Fruit fly (Drosophila melanogaster) whole organism, prepupa: ENCODE measurements around the gene Klc.

Source experiments
- CG10631 ChIP-seq: fragments of 200-800 bp; sonication (Bioruptor generic); optimal IDR thresholded peaks from 2 replicates; lab custom pipeline; 2016; ENCODE audit warnings: missing biosample characterization, missing genetic modification characterization
- CG11294 ChIP-seq: fragments of 200-800 bp; sonication (Bioruptor generic); IDR thresholded peaks from 2 replicates; pipeline ENCODE4 v1.3.6; 2022; ENCODE audit warnings: missing biosample characterization, missing genetic modification characterization
- CG11762 ChIP-seq: fragments of 200-800 bp; sonication (Bioruptor generic); optimal IDR thresholded peaks from 3 replicates; lab custom pipeline; 2016; ENCODE audit warnings: missing biosample characterization, missing genetic modification characterization; ENCODE audit not compliant: insufficient read depth
- CG1621 ChIP-seq: fragments of 200-800 bp; sonication (Bioruptor generic); optimal IDR thresholded peaks from 3 replicates; lab custom pipeline; 2018; ENCODE audit warnings: missing biosample characterization, mild to moderate bottlenecking, missing genetic modification characterization
- CG16779 ChIP-seq: fragments of 200-800 bp; sonication (Bioruptor generic); optimal IDR thresholded peaks from 3 replicates; lab custom pipeline; 2017; ENCODE audit warnings: missing biosample characterization, mild to moderate bottlenecking, missing genetic modification characterization
- CG31627 ChIP-seq: fragments of 200-800 bp; sonication (Bioruptor generic); optimal IDR thresholded peaks from 3 replicates; lab custom pipeline; 2016; ENCODE audit warnings: missing biosample characterization, missing genetic modification characterization
- CG34406 ChIP-seq: fragments of 200-800 bp; sonication (Bioruptor generic); optimal IDR thresholded peaks from 3 replicates; lab custom pipeline; 2016; ENCODE audit warnings: missing biosample characterization, missing genetic modification characterization
- CG3919 ChIP-seq: fragments of 200-800 bp; sonication (Bioruptor generic); optimal IDR thresholded peaks from 3 replicates; lab custom pipeline; 2016; ENCODE audit warnings: missing biosample characterization, missing genetic modification characterization
- CG6808 ChIP-seq: fragments of 200-800 bp; sonication (Bioruptor generic); optimal IDR thresholded peaks from 3 replicates; lab custom pipeline; 2017; ENCODE audit warnings: missing biosample characterization, missing genetic modification characterization, mild to moderate bottlenecking, moderate library complexity, missing genetic modification reagents
- CG6854 ChIP-seq: fragments of 200-800 bp; sonication (Bioruptor generic); optimal IDR thresholded peaks from 2 replicates; lab custom pipeline; 2017; ENCODE audit warnings: missing biosample characterization, mild to moderate bottlenecking, missing genetic modification characterization
- CG7368 ChIP-seq: fragments of 200-800 bp; sonication (Bioruptor generic); optimal IDR thresholded peaks from 3 replicates; lab custom pipeline; 2016; ENCODE audit warnings: missing biosample characterization, missing genetic modification characterization
- CG8319 ChIP-seq: fragments of 200-800 bp; sonication (Bioruptor generic); optimal IDR thresholded peaks from 3 replicates; lab custom pipeline; 2016; ENCODE audit warnings: missing biosample characterization, missing genetic modification characterization
- CG8632 ChIP-seq: fragments of 200-800 bp; sonication (Bioruptor generic); optimal IDR thresholded peaks from 3 replicates; lab custom pipeline; 2016; ENCODE audit warnings: missing biosample characterization, missing genetic modification characterization
- CG9139 ChIP-seq: fragments of 200-800 bp; sonication (Bioruptor generic); optimal IDR thresholded peaks from 3 replicates; lab custom pipeline; 2017; ENCODE audit warnings: missing biosample characterization, mild to moderate bottlenecking, missing genetic modification characterization
- Eip75B ChIP-seq: fragments of 200-800 bp; sonication (Bioruptor generic); optimal IDR thresholded peaks from 3 replicates; lab custom pipeline; 2016; ENCODE audit warnings: missing biosample characterization, missing genetic modification characterization
- Eip78C ChIP-seq: fragments of 200-800 bp; sonication (Bioruptor generic); peaks from one replicate; lab custom pipeline; 2016; ENCODE audit warnings: missing biosample characterization, missing genetic modification characterization
- Eip93F ChIP-seq: fragments of 200-800 bp; sonication (Bioruptor generic); optimal IDR thresholded peaks from 2 replicates; lab custom pipeline; 2016; ENCODE audit warnings: missing biosample characterization, mild to moderate bottlenecking, missing genetic modification characterization
- Ets21C ChIP-seq: fragments of 200-800 bp; sonication (Bioruptor generic); optimal IDR thresholded peaks from 3 replicates; lab custom pipeline; 2016; ENCODE audit warnings: missing biosample characterization, missing genetic modification characterization
- Gug ChIP-seq: fragments of 200-800 bp; sonication (Bioruptor generic); IDR thresholded peaks from 2 replicates; pipeline ENCODE4 v1.3.6; 2022; ENCODE audit warnings: missing biosample characterization, missing genetic modification characterization
- Hr38 ChIP-seq: sonication (Bioruptor generic); optimal IDR thresholded peaks from 2 replicates; lab custom pipeline; 2016; ENCODE audit warnings: missing biosample characterization, missing genetic modification characterization
- Hr4 ChIP-seq: fragments of 200-800 bp; sonication (Bioruptor generic); optimal IDR thresholded peaks from 3 replicates; lab custom pipeline; 2016; ENCODE audit warnings: missing biosample characterization, missing genetic modification characterization
- Met ChIP-seq: fragments of 200-800 bp; sonication (Bioruptor generic); optimal IDR thresholded peaks from 3 replicates; lab custom pipeline; 2016; ENCODE audit warnings: missing biosample characterization, missing genetic modification characterization
- Sox14 ChIP-seq: fragments of 200-800 bp; sonication (Bioruptor generic); optimal IDR thresholded peaks from 3 replicates; lab custom pipeline; 2016; ENCODE audit warnings: missing biosample characterization, missing genetic modification characterization
- Sox15 ChIP-seq: fragments of 200-800 bp; sonication (Bioruptor generic); optimal IDR thresholded peaks from 3 replicates; lab custom pipeline; 2016; ENCODE audit warnings: missing biosample characterization, missing genetic modification characterization
- achi ChIP-seq: fragments of 200-800 bp; sonication (Bioruptor generic); optimal IDR thresholded peaks from 3 replicates; lab custom pipeline; 2016; ENCODE audit warnings: missing biosample characterization, missing genetic modification characterization
- acj6 ChIP-seq: fragments of 200-800 bp; sonication (Bioruptor generic); optimal IDR thresholded peaks from 3 replicates; lab custom pipeline; 2016; ENCODE audit warnings: missing biosample characterization, missing genetic modification characterization
- cyc ChIP-seq: fragments of 200-800 bp; sonication (Bioruptor generic); optimal IDR thresholded peaks from 3 replicates; lab custom pipeline; 2016; ENCODE audit warnings: missing biosample characterization, missing genetic modification characterization
- eg ChIP-seq: fragments of 200-800 bp; sonication (Bioruptor generic); IDR thresholded peaks from 3 replicates; pipeline ENCODE4 v1.3.6; 2022; ENCODE audit warnings: missing biosample characterization, missing genetic modification characterization
- fd85E ChIP-seq: fragments of 200-800 bp; sonication (Bioruptor generic); optimal IDR thresholded peaks from 3 replicates; lab custom pipeline; 2016; ENCODE audit warnings: missing biosample characterization, missing genetic modification characterization
- fkh ChIP-seq: fragments of 200-800 bp; sonication (Bioruptor generic); optimal IDR thresholded peaks from 3 replicates; lab custom pipeline; 2017; ENCODE audit warnings: missing biosample characterization, mild to moderate bottlenecking, missing genetic modification characterization, moderate library complexity
- net ChIP-seq: fragments of 200-800 bp; sonication (Bioruptor generic); optimal IDR thresholded peaks from 3 replicates; lab custom pipeline; 2016; ENCODE audit warnings: missing biosample characterization, missing genetic modification characterization
- spab ChIP-seq: fragments of 200-800 bp; sonication (Bioruptor generic); optimal IDR thresholded peaks from 2 replicates; lab custom pipeline; 2017; ENCODE audit warnings: missing biosample characterization, mild to moderate bottlenecking, missing genetic modification characterization, missing genetic modification reagents
- ss ChIP-seq, 2 experiments: fragments of 200-800 bp; sonication (Bioruptor generic); optimal IDR thresholded peaks; 2 replicates in 1 of 2; 3 replicates in 1 of 2; lab custom pipeline; 2017 to 2018; ENCODE audit warnings: mild to moderate bottlenecking in 2 of 2, missing biosample characterization in 2 of 2, missing genetic modification characterization in 2 of 2, moderate library complexity in 1 of 2
- topi ChIP-seq: fragments of 200-800 bp; sonication (Bioruptor generic); optimal IDR thresholded peaks from 3 replicates; lab custom pipeline; 2016; ENCODE audit warnings: missing biosample characterization, missing genetic modification characterization
- vri ChIP-seq: fragments of 200-800 bp; sonication (Bioruptor generic); optimal IDR thresholded peaks from 3 replicates; lab custom pipeline; 2016; ENCODE audit warnings: missing biosample characterization, mild to moderate bottlenecking, missing genetic modification characterization

Klc gene

DNA sequence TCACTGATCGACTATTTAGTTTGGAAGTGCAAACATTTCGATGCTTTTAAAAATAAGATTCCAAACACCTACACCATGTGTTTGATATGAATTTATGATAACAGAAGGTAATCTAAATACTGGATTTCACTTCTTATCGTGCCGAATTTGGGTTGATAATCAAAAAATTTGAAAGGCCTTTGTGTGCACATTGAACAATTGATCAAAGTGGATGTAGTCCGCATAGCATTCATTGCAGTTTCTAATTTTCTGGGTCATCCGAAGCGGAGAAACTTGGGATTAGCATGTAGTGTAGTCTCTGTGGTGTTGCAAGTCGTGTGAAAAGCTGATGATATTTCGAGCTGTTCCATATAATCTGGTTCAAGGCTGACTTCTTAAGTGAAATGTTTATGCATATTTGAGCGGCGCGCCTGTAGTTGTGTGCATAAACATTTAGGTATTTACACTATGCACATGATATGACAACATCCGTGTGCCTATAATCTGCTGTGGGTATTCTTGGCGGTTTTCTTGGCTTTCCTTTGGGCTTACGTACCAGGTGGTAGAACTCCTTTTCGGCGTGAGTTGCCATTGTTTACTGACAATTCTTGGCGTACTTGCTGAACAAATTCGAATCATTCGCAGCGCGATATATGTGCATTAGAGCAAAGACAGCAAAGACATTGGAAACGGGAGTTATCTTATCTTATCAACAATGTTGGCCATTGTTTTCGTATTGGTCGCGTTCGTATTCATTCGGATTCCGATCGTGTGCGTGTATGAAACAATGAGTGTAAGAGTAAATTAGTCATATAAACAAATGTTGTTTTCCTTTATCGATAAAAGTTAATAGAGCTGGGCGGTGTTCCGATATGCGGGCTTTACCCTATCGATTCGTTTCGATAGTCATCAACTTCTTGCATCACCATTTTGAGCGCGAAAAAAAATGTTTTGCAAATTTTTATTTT, 23.2 kb upstream of the Klc start, which contains the start of gene Hip1:
TSS of gene Hip1 (minus strand) at position 834 of the 947 bp plus-strand sequence.
- TF ChIP-seq Met (GFP tag; lab: Kevin White, UChicago) (no peak), CG6808 (no peak), spab (GFP tag; lab: Kevin White, UChicago) (no peak), CG16779 (tag; lab: Kevin White, UChicago) (no peak), CG6854 (no peak), CG10631 (GFP tag; lab: Kevin White, UChicago) (no peak), Sox15 (no peak), eg (GFP tag; lab: Robert Waterston, UW) (no peak), net (GFP tag; lab: Kevin White, UChicago) (no peak), CG9139 (GFP tag; lab: Kevin White, UChicago) (no peak), CG3919 (GFP tag; lab: Kevin White, UChicago) (no peak), Ets21C (GFP tag; lab: Kevin White, UChicago) (no peak), acj6 (GFP tag; lab: Kevin White, UChicago) (no peak), Eip78C (GFP tag; lab: Kevin White, UChicago) (no peak), Eip93F (GFP tag; lab: Kevin White, UChicago) (no peak), topi (GFP tag; lab: Kevin White, UChicago) (no peak)
- TF ChIP-seq, all 60 proteins: peak for 0

DNA sequence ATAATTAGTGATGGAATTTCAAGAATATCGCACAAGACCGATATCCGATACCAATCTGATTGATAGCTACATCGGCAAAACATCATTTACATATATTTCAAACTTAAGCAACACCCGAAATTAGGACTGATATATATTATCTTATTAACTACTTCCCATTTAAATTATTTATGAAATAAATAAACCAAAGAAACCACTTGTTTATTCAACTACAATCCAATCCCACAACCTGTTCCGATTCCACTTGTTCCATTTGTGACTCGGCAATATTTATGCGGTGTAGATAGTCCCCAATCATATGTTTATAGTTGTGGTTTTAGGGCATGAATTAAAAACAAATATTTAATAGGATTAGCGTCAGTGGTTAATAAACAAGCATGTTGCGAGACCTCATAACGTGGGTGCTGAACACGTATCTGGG, 4.9 kb upstream of the Klc start, which contains the start of the genes CG10973 and Vps13D:
TSS of gene CG10973 (minus strand) at position 6 of the 421 bp plus-strand sequence.
TSS of gene Vps13D (plus strand) at position 281 of the 421 bp plus-strand sequence.
- no peak for TF ChIP-seq CG31627 (GFP tag; lab: Kevin White, UChicago)
- TF ChIP-seq fd85E (GFP tag; lab: Kevin White, UChicago): no peak
- TF ChIP-seq Gug (GFP tag; lab: Robert Waterston, UW): no peak
- TF ChIP-seq fkh: peak; percentile 99
- TF ChIP-seq CG1621 (tag; lab: Kevin White, UChicago): no peak
- TF ChIP-seq Sox14: no peak
- no peak for TF ChIP-seq ss (GFP tag; optimal IDR thresholded peaks at IDR 0.05; lab: Kevin White, UChicago)
- TF ChIP-seq CG8632: no peak
- no peak for TF ChIP-seq Hr4 (GFP tag; lab: Kevin White, UChicago)
- TF ChIP-seq CG16779 (tag; lab: Kevin White, UChicago): no peak
- TF ChIP-seq CG7368: no peak
- peak; percentile 17 for TF ChIP-seq Eip93F (GFP tag; lab: Kevin White, UChicago)
- TF ChIP-seq, all 60 proteins: peak for 2

DNA sequence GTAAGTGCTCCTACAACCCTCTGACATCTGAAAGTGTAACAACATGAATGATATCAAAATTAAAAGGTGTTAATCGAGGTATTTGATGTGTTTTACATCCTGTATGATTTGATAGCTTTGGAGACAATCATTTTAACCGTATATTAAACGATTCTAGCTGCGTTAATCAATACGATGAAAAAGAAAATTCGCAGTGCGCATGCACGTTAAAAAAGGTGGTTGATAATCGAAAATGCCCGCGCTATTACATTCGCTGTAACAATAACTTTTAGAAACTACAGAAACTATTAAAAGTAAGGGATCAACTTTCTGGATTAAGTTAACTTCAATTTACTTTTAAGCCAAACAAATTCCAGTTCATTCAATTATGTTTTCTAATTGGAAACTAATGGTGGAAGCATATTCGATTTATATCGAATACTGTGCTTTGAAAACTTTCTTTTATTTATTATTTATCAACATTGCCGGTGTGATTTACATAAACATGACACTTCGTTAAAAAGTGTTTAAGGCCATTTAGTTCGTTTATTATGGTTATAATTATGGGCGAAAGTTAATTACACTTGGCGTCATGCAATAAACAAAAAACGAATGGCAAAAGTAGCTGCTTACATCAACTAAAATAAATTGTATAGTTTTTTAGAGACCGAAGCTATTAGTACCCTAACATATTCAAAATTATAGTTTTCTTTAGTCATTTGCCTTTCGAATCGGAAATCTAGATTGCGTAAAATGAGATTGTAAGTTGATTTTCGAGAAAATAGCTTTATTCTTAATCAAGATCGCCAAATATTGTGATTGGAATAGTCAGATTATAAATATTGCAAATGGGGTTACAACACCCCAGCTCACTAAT, 917 bp downstream of the Klc start:
- no peak for TF ChIP-seq topi (GFP tag; lab: Kevin White, UChicago)
- no peak for TF ChIP-seq CG34406
- no peak for TF ChIP-seq CG11294 (GFP tag; lab: Robert Waterston, UW)
- TF ChIP-seq CG11762 (GFP tag; lab: Kevin White, UChicago): no peak
- TF ChIP-seq cyc: no peak
- TF ChIP-seq Sox14: no peak
- TF ChIP-seq Hr38 (GFP tag; lab: Kevin White, UChicago): no peak
- TF ChIP-seq CG8319 (GFP tag; lab: Kevin White, UChicago): no peak
- TF ChIP-seq CG10631 (GFP tag; lab: Kevin White, UChicago): no peak
- TF ChIP-seq vri (GFP tag; lab: Kevin White, UChicago): no peak
- TF ChIP-seq achi (GFP tag; lab: Kevin White, UChicago): no peak
- TF ChIP-seq eg (GFP tag; lab: Robert Waterston, UW): no peak
- no peak for TF ChIP-seq Eip75B (GFP tag; lab: Kevin White, UChicago)
- TF ChIP-seq Met (GFP tag; lab: Kevin White, UChicago): no peak
